Fruit fly (Drosophila melanogaster): ENCODE measurements around the gene CG43759.

Gene CG43759

DNA sequence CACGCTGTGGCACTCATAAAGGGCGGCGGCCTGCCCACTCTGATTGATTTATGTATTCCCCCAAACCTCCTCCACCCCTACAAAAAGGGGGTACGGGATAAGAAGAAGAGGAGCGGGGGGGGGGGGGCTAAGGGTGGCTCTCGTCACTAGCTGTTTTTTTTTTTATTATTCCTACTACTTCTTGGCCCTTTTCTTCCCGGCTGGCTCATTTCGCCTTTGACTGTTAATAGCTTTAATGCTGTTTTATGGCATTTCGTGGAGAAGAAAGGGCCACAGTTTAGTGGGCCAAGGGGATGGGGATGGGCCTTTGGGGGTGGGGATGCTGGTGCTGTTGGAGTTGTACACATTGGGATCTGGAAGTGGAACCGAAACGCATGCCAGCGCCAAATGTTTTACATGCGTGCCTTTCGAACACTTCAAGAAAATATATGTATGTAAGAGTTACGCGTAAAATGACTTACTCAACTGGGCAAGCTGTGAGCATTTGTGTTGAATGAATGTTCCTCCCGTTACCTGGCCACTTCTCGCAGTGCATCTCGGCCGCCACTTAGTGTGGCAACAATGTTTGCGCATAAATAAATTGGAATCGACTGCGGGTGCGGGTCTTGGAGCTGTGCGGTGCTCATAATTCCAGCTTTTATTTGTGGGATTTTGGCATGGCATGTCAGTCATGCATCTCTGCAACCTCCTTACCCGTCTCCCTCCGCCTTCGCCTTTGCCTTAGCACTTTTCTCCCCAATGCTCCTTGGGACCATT, 80.2 kb downstream of the CG43759 start:
- TF ChIP-seq CTCF (optimal IDR thresholded peaks at IDR 0.05): no peak
- TF ChIP-seq CG8478 (optimal IDR thresholded peaks at IDR 0.05): no peak

dm6 chrX:19014568-19014967, 84.4 kb downstream of the CG43759 start:
- TF ChIP-seq CTCF (optimal IDR thresholded peaks at IDR 0.05) (no peak), CG8478 (optimal IDR thresholded peaks at IDR 0.05) (no peak)

DNA sequence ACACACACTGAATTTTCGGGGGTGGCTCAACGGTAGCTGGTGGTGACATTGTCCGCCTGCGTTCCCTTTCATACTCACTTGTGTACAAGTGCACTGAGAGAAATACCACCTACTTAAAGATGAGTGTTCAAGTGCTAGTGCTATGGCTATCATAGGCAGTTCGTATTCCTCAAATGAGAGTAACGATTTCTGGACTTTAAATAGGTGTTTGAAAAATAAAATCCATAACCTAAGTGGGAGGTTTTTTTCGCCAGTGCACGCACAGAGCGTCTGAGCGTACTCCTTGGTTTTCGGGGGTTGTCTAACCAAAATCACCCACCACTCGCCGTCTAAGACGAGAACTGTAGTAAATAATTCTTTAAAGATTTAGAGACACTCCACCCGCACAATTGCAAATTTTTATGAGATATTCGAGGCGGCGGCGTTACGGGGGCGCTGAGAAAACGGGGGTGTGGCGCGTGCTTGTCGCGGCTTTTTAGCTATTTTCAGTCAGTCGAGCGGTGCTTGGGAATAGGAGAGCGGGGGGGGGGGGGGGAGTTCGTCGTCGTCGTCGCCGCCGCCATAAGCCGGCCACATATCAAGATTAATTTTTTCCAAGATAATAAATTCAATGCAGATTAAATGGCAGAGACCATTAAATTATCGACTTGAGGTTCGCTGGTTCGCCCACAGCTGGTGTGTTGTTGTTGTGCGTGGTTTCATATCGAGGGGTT, 88.1 kb downstream of the CG43759 start:
- TF ChIP-seq CTCF (optimal IDR thresholded peaks at IDR 0.05) (no peak), CG8478 (optimal IDR thresholded peaks at IDR 0.05) (no peak)

DNA sequence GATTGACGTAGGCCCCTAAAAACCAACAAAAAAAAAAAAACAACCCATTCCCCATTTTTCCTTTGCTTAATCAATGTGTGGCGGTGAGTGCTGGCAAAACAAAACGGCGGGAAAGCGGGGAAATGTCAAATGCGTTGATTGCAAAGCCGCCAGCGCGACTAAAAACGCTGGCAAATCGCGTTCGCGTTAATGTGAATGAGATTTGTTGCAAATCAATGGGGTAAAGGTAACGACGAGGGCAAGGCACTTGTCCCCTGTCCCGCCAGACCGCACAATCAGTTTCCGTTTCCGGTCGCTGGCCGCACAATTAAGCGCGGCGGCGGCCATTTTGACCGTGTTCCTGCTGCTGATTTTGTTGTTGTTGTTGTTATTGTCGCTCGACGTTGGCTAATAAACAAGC, 89.9 kb downstream of the CG43759 start:
- TF ChIP-seq CG8478 (optimal IDR thresholded peaks at IDR 0.05): no peak
- no peak for TF ChIP-seq CTCF (optimal IDR thresholded peaks at IDR 0.05)

DNA sequence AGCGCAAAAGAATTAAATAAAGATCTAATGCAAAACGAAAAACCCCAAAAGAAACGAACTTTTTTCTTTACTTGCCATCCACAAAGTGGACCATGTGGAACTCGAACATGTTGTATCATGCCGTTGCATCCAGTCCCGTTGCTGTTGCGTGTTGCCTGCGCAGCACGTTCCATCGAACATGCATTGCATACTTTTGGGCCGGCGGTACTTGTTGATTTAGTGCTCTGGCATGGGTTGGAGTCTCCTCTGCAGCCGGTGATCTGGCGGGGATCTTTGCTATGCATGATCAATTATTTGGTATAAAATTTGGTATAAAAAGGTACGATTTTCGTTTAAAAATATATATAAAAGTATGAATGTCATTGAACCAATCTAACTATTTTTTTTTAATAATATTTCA, 98.4 kb downstream of the CG43759 start:
- TF ChIP-seq CG8478 (optimal IDR thresholded peaks at IDR 0.05): no peak
- peak; percentile 32 to 59 for TF ChIP-seq CTCF (optimal IDR thresholded peaks at IDR 0.05)

dm6 chrX:19033739-19034138, 103.6 kb downstream of the CG43759 start:
- TF ChIP-seq CG8478 (optimal IDR thresholded peaks at IDR 0.05) (no peak), CTCF (optimal IDR thresholded peaks at IDR 0.05) (no peak)

- no peak for TF ChIP-seq CG8478 (optimal IDR thresholded peaks at IDR 0.05)
- TF ChIP-seq CTCF (optimal IDR thresholded peaks at IDR 0.05): no peak
Measured at dm6 chrX:19037137-19037536, 107.0 kb downstream of the CG43759 start.

DNA sequence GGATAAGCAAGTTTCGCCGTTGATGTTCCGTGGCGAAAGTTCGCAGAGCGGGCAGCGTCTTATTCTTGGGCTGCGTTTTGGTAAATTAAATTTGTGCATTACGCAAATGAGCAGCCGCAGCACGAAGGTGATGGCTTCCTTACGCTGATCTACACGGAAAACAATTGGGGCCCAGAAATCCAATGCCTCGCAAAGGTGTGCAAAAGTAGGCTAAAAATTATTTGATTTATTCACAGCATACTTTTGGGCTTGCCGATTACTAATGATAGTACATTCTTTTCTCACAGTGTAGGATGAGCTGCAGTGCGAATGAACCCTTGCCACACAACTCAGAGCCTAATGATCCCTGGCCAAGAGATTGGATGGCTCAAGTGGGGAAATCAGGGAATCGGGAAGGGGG, 110.1 kb downstream of the CG43759 start:
- no peak for TF ChIP-seq CG8478 (optimal IDR thresholded peaks at IDR 0.05)
- TF ChIP-seq CTCF (optimal IDR thresholded peaks at IDR 0.05): no peak

DNA sequence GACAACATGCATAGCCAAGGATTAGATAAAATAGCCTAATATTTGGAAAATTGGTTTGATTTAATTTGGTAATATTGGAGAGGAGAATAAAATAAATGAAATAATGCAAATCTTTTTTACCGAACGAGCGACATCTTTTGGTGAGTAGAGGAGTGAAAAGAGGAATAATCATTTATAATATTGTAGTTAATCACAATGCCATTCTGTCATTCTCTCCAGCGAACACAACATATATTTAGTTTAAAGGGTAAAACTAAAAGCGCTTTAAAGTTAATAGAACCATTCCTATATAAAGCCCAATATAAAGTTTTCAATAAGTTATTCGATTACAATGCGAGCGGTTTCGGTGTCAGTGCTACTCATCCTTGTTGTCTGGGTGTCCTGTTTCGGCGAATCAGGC, 120.0 kb downstream of the CG43759 start, which contains the start of gene Diedel3:
Gene Diedel3 (plus strand): TSS at position 301 of the 400 bp plus-strand sequence.
- no peak for TF ChIP-seq CG8478 (optimal IDR thresholded peaks at IDR 0.05)
- TF ChIP-seq CTCF (optimal IDR thresholded peaks at IDR 0.05): peak in 1 of 2 experiments; percentile 11

- TF ChIP-seq CTCF (optimal IDR thresholded peaks at IDR 0.05): no peak
- no peak for TF ChIP-seq CG8478 (optimal IDR thresholded peaks at IDR 0.05)
Measured at dm6 chrX:19056611-19057010, 126.5 kb downstream of the CG43759 start, which contains the start of gene CG14190. Gene CG14190 (plus strand): TSS chrX:19056911.

DNA sequence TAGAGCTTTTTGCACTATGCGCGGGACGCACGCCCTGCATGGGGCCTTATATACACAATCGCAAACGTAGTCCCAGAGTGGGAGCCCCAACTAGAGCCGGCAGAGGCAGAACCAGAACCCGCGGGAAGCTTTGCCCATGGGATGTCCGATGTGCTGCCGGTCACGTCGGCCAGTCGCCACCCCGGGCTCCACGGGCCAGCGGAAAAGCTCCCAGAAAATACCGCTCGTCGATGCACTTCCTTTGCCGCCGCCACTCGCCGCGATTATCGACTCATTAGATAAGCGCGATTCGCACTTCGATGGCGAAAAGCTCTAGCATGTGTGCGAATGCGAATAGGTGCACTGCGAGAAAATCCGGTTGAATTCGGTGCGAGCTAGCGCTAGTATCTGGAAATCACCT, 138.7 kb downstream of the CG43759 start, which contains the start of gene CG34330:
Gene CG34330 (minus strand): TSS at position 101 of the 400 bp plus-strand sequence.
- TF ChIP-seq CG8478 (optimal IDR thresholded peaks at IDR 0.05): no peak
- no peak for TF ChIP-seq CTCF (optimal IDR thresholded peaks at IDR 0.05)

dm6 chrX:19072969-19073368, 142.8 kb downstream of the CG43759 start:
- TF ChIP-seq CG8478 (optimal IDR thresholded peaks at IDR 0.05): no peak

- TF ChIP-seq CTCF (optimal IDR thresholded peaks at IDR 0.05): no peak
- TF ChIP-seq CG8478 (optimal IDR thresholded peaks at IDR 0.05): no peak
Measured at dm6 chrX:19073878-19074277, 143.7 kb downstream of the CG43759 start.

dm6 chrX:19074585-19074984, 144.4 kb downstream of the CG43759 start:
- no peak for TF ChIP-seq CG8478 (optimal IDR thresholded peaks at IDR 0.05)
- TF ChIP-seq CTCF (optimal IDR thresholded peaks at IDR 0.05): no peak

dm6 chrX:19077420-19077819, 147.3 kb downstream of the CG43759 start, which contains the start of gene CG7406:
Gene CG7406 (plus strand): TSS chrX:19077720.
- TF ChIP-seq CTCF (optimal IDR thresholded peaks at IDR 0.05): no peak
- no peak for TF ChIP-seq CG8478 (optimal IDR thresholded peaks at IDR 0.05)

Measured in S2 (cell line).